Worm (Caenorhabditis elegans): Measurements from ENCODE around the gene F49F1.11.

Gene F49F1.11

DNA sequence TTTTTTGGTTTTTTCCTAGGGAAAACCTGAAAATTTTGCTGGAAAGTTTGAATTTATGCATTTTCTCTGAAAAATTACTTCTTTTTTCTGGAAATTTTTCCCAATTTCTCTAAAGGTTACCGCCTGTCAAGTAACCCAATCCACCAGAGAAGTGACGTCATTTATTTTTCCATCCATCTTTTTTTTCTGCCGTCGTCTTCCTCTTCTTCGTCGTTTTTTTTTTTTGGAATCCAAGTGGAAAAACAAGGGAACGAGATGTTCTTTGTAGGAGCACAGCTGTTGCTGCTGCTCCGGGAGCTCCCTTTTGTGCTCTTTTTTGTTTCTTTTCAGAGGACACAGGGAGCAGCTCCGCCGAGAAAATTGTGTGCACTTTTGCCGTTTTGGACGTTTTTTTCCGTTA is 46.8 kb downstream of the F49F1.11 start:
- TF ChIP-seq mab-5 (tag; optimal IDR thresholded peaks at IDR 0.05) (no peak), sptf-1 (tag; optimal IDR thresholded peaks at IDR 0.05) (no peak), mls-2 (tag; optimal IDR thresholded peaks at IDR 0.05) (no peak), hlh-1 (tag; optimal IDR thresholded peaks at IDR 0.05) (no peak), ztf-11 (tag; optimal IDR thresholded peaks at IDR 0.05) (no peak), snpc-4 (tag; optimal IDR thresholded peaks at IDR 0.05) (no peak), ces-1 (GFP tag; optimal IDR thresholded peaks at IDR 0.05) (no peak), M03D4.4 (tag; optimal IDR thresholded peaks at IDR 0.05) (no peak), nhr-12 (tag; optimal IDR thresholded peaks at IDR 0.05) (no peak), nhr-76 (tag; optimal IDR thresholded peaks at IDR 0.05) (no peak), nhr-237 (tag; optimal IDR thresholded peaks at IDR 0.05) (no peak), unc-39 (tag; optimal IDR thresholded peaks at IDR 0.05) (no peak), unc-62 (GFP tag; optimal IDR thresholded peaks at IDR 0.05) (no peak), flh-1 (GFP tag; optimal IDR thresholded peaks at IDR 0.05) (no peak), ham-2 (GFP tag; optimal IDR thresholded peaks at IDR 0.05) (no peak), ceh-83 (GFP tag; optimal IDR thresholded peaks at IDR 0.05) (no peak)

ce11 chrIV:4093087-4093486 is 48.1 kb downstream of the F49F1.11 start:
- TF ChIP-seq ces-1 (GFP tag; optimal IDR thresholded peaks at IDR 0.05), result peak; percentile 56
- peak; percentile 17 for TF ChIP-seq ham-2 (GFP tag; optimal IDR thresholded peaks at IDR 0.05)
- TF ChIP-seq mls-2 (tag; optimal IDR thresholded peaks at IDR 0.05), result no peak
- TF ChIP-seq sptf-1 (tag; optimal IDR thresholded peaks at IDR 0.05), result no peak
- TF ChIP-seq nhr-237 (tag; optimal IDR thresholded peaks at IDR 0.05), result peak; percentile 17
- TF ChIP-seq unc-39 (tag; optimal IDR thresholded peaks at IDR 0.05), result no peak
- no peak for TF ChIP-seq bed-3 (GFP tag; optimal IDR thresholded peaks at IDR 0.05)
- no peak for TF ChIP-seq ztf-11 (tag; optimal IDR thresholded peaks at IDR 0.05)
- no peak for TF ChIP-seq nhr-76 (tag; optimal IDR thresholded peaks at IDR 0.05)
- no peak for TF ChIP-seq nhr-2 (tag; optimal IDR thresholded peaks at IDR 0.05)
- peak; percentile 19 for TF ChIP-seq unc-62 (GFP tag; optimal IDR thresholded peaks at IDR 0.05)
- no peak for TF ChIP-seq ceh-43 (GFP tag; optimal IDR thresholded peaks at IDR 0.05)
- peak; percentile 36 for TF ChIP-seq unc-120 (tag; optimal IDR thresholded peaks at IDR 0.05; ENCODE audit: poor library complexity, severe bottlenecking)
- no peak for TF ChIP-seq blmp-1 (tag; optimal IDR thresholded peaks at IDR 0.05)
